Fruit fly (Drosophila melanogaster) whole organism: ENCODE measurements around the gene CG34164.

Experiments
- pan ChIP-seq: fragments of >200 bp; optimal IDR thresholded peaks from 2 replicates; lab custom pipeline; 2017
- usp ChIP-seq: fragments of >200 bp; optimal IDR thresholded peaks from 2 replicates; lab custom pipeline; 2017; ENCODE audit warnings: missing biosample characterization, missing genetic modification characterization, mixed read lengths

DNA sequence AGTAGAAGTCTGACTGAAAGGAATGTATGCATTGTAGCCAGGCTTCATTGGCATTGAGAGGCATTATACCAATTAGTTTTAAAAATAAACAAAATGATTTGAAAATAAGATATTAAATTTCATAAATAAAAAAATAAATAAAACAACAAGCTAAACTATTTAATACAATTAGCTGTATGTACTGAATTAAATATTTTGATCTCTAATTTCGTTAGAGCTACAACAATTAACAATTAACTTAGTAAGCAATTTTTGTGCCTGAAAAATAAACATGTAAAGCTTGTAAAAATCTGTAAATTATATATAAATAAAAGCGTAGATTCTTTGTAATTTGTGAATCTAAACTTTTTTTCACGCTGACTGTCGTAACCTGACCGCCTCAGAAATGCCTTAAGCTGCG lies 48.3 kb upstream of the CG34164 start, which contains the start of gene Rh5:
- TF ChIP-seq usp (GFP tag; lab: Kevin White, UChicago) (no peak), pan (lab: Kevin White, UChicago) (no peak)
